Worm (Caenorhabditis elegans): ENCODE measurements around the gene set-9.

ce11 chrIV:4270925-4271324, 36.8 kb upstream of the set-9 start, which contains the start of gene F36A4.2:
- no peak for TF ChIP-seq W03F9.2 (tag; optimal IDR thresholded peaks at IDR 0.05)
- TF ChIP-seq him-1 (tag; optimal IDR thresholded peaks at IDR 0.05), result no peak

Data from whole organism, L4/young adult.